Worm (Caenorhabditis elegans) whole organism, L2 larva: ENCODE results near the gene C23H5.11.

Experiments used
- C34F6.9 ChIP-seq: fragments of 150-350 bp; optimal IDR thresholded peaks from 2 replicates; lab custom pipeline; 2014; ENCODE audit warnings: missing biosample characterization, missing genetic modification characterization
- R02D3.7 ChIP-seq: fragments of 150-350 bp; optimal IDR thresholded peaks from 2 replicates; lab custom pipeline; 2014; ENCODE audit warnings: missing biosample characterization, missing genetic modification characterization
- Y55F3AM.14 ChIP-seq: fragments of 200-800 bp; sonication (Bioruptor generic); optimal IDR thresholded peaks from 2 replicates; lab custom pipeline; 2018; ENCODE audit warnings: mild to moderate bottlenecking, missing genetic modification characterization, missing compliant biosample characterization
- alr-1 ChIP-seq: fragments of 150-350 bp; optimal IDR thresholded peaks from 2 replicates; lab custom pipeline; 2014; ENCODE audit warnings: missing biosample characterization, missing genetic modification characterization
- aly-2 ChIP-seq: fragments of 150-350 bp; optimal IDR thresholded peaks from 2 replicates; lab custom pipeline; 2014; ENCODE audit warnings: missing biosample characterization, missing genetic modification characterization
- ama-1 ChIP-seq: fragments of 150-350 bp; optimal IDR thresholded peaks from 2 replicates; lab custom pipeline; 2018; ENCODE audit warnings: inconsistent platforms
- blmp-1 ChIP-seq: sonication (generic microtip); optimal IDR thresholded peaks from 2 replicates; lab custom pipeline; 2017; ENCODE audit warnings: missing genetic modification characterization, mild to moderate bottlenecking, missing compliant biosample characterization, antibody characterized with exemption, moderate library complexity; ENCODE audit not compliant: insufficient read depth
- ceh-16 ChIP-seq: fragments of 150-350 bp; optimal IDR thresholded peaks from 2 replicates; lab custom pipeline; 2014; ENCODE audit warnings: missing biosample characterization, missing genetic modification characterization
- ceh-82 ChIP-seq: fragments of 150-350 bp; optimal IDR thresholded peaks from 2 replicates; lab custom pipeline; 2014; ENCODE audit warnings: missing biosample characterization, missing genetic modification characterization
- crh-2 ChIP-seq: sonication (generic microtip); optimal IDR thresholded peaks from 2 replicates; lab custom pipeline; 2017; ENCODE audit warnings: missing biosample characterization, missing genetic modification characterization
- egl-27 ChIP-seq: sonication (generic microtip); optimal IDR thresholded peaks from 3 replicates; lab custom pipeline; 2017; ENCODE audit warnings: missing biosample characterization, missing genetic modification reagents, missing genetic modification characterization
- elt-1 ChIP-seq: fragments of 150-350 bp; optimal IDR thresholded peaks from 2 replicates; lab custom pipeline; 2014; ENCODE audit warnings: missing biosample characterization, missing genetic modification characterization
- elt-3 ChIP-seq: sonication (generic microtip); optimal IDR thresholded peaks from 2 replicates; lab custom pipeline; 2017; ENCODE audit warnings: missing biosample characterization, missing genetic modification characterization
- fos-1 ChIP-seq: fragments of 150-350 bp; optimal IDR thresholded peaks from 2 replicates; lab custom pipeline; 2014; ENCODE audit warnings: missing biosample characterization, missing genetic modification characterization
- lin-11 ChIP-seq: fragments of 150-350 bp; sonication (generic microtip); optimal IDR thresholded peaks from 2 replicates; lab custom pipeline; 2014; ENCODE audit warnings: missing biosample characterization, missing genetic modification characterization, inconsistent platforms, mixed read lengths
- lin-13 ChIP-seq: fragments of 150-350 bp; optimal IDR thresholded peaks from 2 replicates; lab custom pipeline; 2014; ENCODE audit warnings: missing biosample characterization, missing genetic modification reagents, missing genetic modification characterization
- lin-39 ChIP-seq: fragments of 150-350 bp; optimal IDR thresholded peaks from 2 replicates; lab custom pipeline; 2014; ENCODE audit warnings: missing biosample characterization, missing genetic modification reagents, missing genetic modification characterization
- lsy-2 ChIP-seq, 2 experiments: fragments of 150-350 bp in 1 of 2; sonication (generic microtip) in 1 of 2; optimal IDR thresholded peaks; 2 replicates each; lab custom pipeline; 2014 to 2017; ENCODE audit warnings: missing biosample characterization in 2 of 2, missing genetic modification characterization in 2 of 2
- mab-5 ChIP-seq: fragments of 150-350 bp; optimal IDR thresholded peaks from 2 replicates; lab custom pipeline; 2014; ENCODE audit warnings: missing biosample characterization, missing genetic modification characterization
- mbf-1 ChIP-seq: sonication (generic microtip); optimal IDR thresholded peaks from 2 replicates; lab custom pipeline; 2017; ENCODE audit warnings: missing biosample characterization, missing genetic modification characterization
- mdl-1 ChIP-seq, 2 experiments: fragments of 150-350 bp in 1 of 2; sonication (generic microtip) in 1 of 2; optimal IDR thresholded peaks; 2 replicates each; lab custom pipeline; 2017; ENCODE audit warnings: missing biosample characterization in 2 of 2, missing genetic modification characterization in 2 of 2
- nhr-129 ChIP-seq: fragments of 150-350 bp; optimal IDR thresholded peaks from 2 replicates; lab custom pipeline; 2014; ENCODE audit warnings: missing biosample characterization, missing genetic modification characterization
- nhr-21 ChIP-seq: fragments of 150-350 bp; optimal IDR thresholded peaks from 2 replicates; lab custom pipeline; 2014; ENCODE audit warnings: missing biosample characterization, missing genetic modification characterization
- nhr-23 ChIP-seq: fragments of 150-350 bp; optimal IDR thresholded peaks from 2 replicates; lab custom pipeline; 2014; ENCODE audit warnings: missing biosample characterization, missing genetic modification reagents, missing genetic modification characterization
- nhr-6 ChIP-seq: fragments of 150-350 bp; optimal IDR thresholded peaks from 2 replicates; lab custom pipeline; 2014; ENCODE audit warnings: missing biosample characterization, missing genetic modification characterization
- peb-1 ChIP-seq: fragments of 150-350 bp; optimal IDR thresholded peaks from 2 replicates; lab custom pipeline; 2014; ENCODE audit warnings: missing biosample characterization, missing genetic modification characterization
- sem-4 ChIP-seq: fragments of 150-350 bp; optimal IDR thresholded peaks from 2 replicates; lab custom pipeline; 2014; ENCODE audit warnings: missing biosample characterization, missing genetic modification reagents, missing genetic modification characterization
- skn-1 ChIP-seq: sonication (generic microtip); optimal IDR thresholded peaks from 2 replicates; lab custom pipeline; 2017; ENCODE audit warnings: missing biosample characterization, missing genetic modification characterization
- sma-9 ChIP-seq, 2 experiments: fragments of 150-350 bp in 1 of 2; sonication (generic microtip) in 1 of 2; optimal IDR thresholded peaks; 2 replicates each; lab custom pipeline; 2014 to 2016; ENCODE audit warnings: missing genetic modification characterization in 2 of 2, mild to moderate bottlenecking in 1 of 2, missing biosample characterization in 1 of 2, missing compliant biosample characterization in 1 of 2, missing genetic modification reagents in 1 of 2, moderate library complexity in 1 of 2
- snpc-4 ChIP-seq: fragments of 150-350 bp; optimal IDR thresholded peaks from 2 replicates; lab custom pipeline; 2014; ENCODE audit warnings: missing biosample characterization, missing genetic modification characterization
- unc-62 ChIP-seq: fragments of 150-350 bp; optimal IDR thresholded peaks from 2 replicates; lab custom pipeline; 2014; ENCODE audit warnings: missing biosample characterization, missing genetic modification reagents, missing genetic modification characterization
- zag-1 ChIP-seq: fragments of 150-350 bp; optimal IDR thresholded peaks from 2 replicates; lab custom pipeline; 2014; ENCODE audit warnings: missing biosample characterization, missing genetic modification characterization
- ztf-1 ChIP-seq: fragments of 200-800 bp; sonication (Bioruptor generic); conservative IDR thresholded peaks from 2 replicates; pipeline ENCODE4 v1.3.6; 2022; ENCODE audit warnings: missing genetic modification characterization, missing compliant biosample characterization
- ztf-11 ChIP-seq: sonication (generic microtip); optimal IDR thresholded peaks from 2 replicates; lab custom pipeline; 2017; ENCODE audit warnings: missing biosample characterization, missing genetic modification characterization
- ztf-4 ChIP-seq: fragments of 150-350 bp; optimal IDR thresholded peaks from 2 replicates; lab custom pipeline; 2014; ENCODE audit warnings: missing biosample characterization, missing genetic modification characterization

The C23H5.11 gene

DNA sequence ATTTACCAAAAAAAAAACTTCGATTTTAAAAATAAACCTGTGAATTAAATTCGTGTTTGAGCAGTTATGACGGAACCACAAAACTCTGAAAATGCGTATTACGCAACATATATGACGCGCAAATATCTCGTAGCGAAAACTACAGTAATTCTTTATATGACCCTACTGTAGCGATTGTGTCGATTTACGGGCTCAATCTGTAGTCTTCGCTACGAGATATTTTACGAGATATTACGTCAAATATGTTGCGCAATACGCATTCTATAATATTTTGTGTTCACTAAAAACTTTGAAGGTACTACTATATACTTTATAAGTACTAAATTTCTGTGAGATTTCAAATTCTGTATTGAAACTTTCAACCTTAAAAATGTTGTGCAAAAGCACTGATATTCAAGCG, 37.8 kb upstream of the C23H5.11 start:
- TF ChIP-seq nhr-21 (no peak), mbf-1 (tag; lab: Kevin White, UChicago) (no peak), lin-13 (GFP tag; lab: Kevin White, UChicago) (no peak), ama-1 (lab: Kevin White, UChicago) (no peak), sem-4 (no peak), nhr-129 (no peak), ceh-16 (no peak), ztf-11 (tag; lab: Kevin White, UChicago) (no peak)
- TF ChIP-seq, all 48 proteins: peak for 0

DNA sequence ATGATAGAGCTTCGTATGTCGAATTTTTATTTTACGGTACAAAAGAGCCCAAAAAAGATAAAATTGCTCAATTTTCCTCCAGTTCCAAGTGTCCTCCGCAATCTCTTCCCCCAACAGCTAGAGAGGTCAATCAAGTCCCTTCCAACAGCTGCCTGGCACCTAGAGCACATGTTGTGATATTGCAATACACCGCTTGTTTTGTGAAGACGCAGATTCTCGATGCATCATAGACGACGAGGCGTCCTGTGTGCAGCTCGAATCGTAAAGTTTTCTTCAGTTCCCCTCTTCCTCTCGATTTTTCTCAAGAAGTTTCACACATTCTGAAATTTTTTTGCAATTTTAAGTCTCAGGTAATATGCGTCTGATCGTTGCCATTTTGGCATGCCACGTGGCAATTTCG, 36.9 kb upstream of the C23H5.11 start, which contains the start of gene test-1:
Gene test-1 (plus strand): TSS at position 345 of the 400 bp plus-strand sequence.
- peak; percentile 35 for TF ChIP-seq nhr-129
- TF ChIP-seq aly-2 (tag; lab: Kevin White, UChicago) = no peak

DNA sequence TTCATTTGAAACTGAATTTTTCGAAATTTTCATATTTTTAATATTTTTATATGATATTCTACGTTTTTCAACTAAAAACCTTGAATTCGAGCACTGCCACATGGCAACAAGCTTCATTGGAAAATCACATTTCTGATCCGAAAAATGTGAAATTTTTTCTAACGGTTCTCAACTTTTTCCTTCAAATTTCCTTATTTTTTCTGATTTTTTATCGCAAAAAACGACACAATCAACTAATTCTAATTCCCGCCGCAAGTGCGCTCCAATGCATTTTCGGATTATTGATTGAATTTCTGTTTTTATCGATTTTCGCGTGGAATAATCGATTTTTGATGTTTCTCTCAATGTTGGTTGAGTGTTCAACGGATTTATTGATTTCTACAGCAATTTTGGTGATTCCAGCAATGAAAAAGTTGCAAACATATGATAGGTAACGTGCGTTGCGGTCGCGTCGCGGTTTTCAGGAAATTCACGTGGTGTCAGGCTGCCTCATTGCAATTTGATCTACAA, 33.8 kb upstream of the C23H5.11 start, which contains the start of gene C23H5.12:
Gene C23H5.12 (plus strand): TSS at position 51 of the 510 bp plus-strand sequence.
- TF ChIP-seq snpc-4 = no peak
- no peak for TF ChIP-seq R02D3.7 (tag; lab: Kevin White, UChicago)
- TF ChIP-seq crh-2 (tag; lab: Kevin White, UChicago) = no peak
- TF ChIP-seq peb-1 (tag; lab: Kevin White, UChicago) = no peak
- no peak for TF ChIP-seq blmp-1 (tag; lab: Kevin White, UChicago)
- TF ChIP-seq ceh-16 = no peak
- TF ChIP-seq aly-2 (tag; lab: Kevin White, UChicago) = no peak
- TF ChIP-seq Y55F3AM.14 (GFP tag; lab: Kevin White, UChicago) = no peak
- no peak for TF ChIP-seq elt-1
- TF ChIP-seq ceh-82 (tag; lab: Kevin White, UChicago) = no peak
- TF ChIP-seq lin-11 = no peak
- TF ChIP-seq egl-27 (tag; lab: Kevin White, UChicago) = no peak
- TF ChIP-seq C34F6.9 (tag; lab: Kevin White, UChicago) = no peak
- no peak for TF ChIP-seq nhr-23 (tag; lab: Kevin White, UChicago)
- no peak for TF ChIP-seq mab-5 (tag; lab: Kevin White, UChicago)
- TF ChIP-seq nhr-129 = no peak
- TF ChIP-seq sem-4 = no peak
- TF ChIP-seq skn-1 (tag; lab: Kevin White, UChicago) = no peak
- no peak for TF ChIP-seq lin-39 (tag; lab: Kevin White, UChicago)
- TF ChIP-seq lsy-2 (tag; optimal IDR thresholded peaks at IDR 0.05; lab: Kevin White, UChicago) = no peak

DNA sequence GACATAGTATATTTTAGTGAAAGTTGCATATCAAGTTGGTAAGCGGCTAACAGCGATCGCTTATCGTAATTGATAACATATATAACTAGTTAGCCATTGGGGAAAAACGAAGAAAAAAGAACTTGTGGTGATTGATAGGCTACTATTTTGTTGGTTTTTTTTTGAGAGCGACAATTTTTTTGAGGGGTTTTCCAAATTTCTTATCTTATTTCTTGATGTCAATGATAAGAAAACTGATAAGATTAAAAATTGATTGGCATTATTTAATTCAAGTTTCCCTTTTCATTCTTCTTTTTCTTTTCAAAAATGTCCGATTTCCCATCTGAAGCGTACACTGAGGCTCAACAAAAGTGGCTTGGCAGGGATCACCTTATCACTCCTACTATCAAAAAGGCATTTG, 31.0 kb upstream of the C23H5.11 start, which contains the start of gene prmt-6:
Gene prmt-6 (plus strand): TSS at position 252 of the 400 bp plus-strand sequence.
- no peak for TF ChIP-seq nhr-6 (tag; lab: Kevin White, UChicago)
- TF ChIP-seq mbf-1 (tag; lab: Kevin White, UChicago) = no peak
- TF ChIP-seq fos-1 = peak; percentile 11

DNA sequence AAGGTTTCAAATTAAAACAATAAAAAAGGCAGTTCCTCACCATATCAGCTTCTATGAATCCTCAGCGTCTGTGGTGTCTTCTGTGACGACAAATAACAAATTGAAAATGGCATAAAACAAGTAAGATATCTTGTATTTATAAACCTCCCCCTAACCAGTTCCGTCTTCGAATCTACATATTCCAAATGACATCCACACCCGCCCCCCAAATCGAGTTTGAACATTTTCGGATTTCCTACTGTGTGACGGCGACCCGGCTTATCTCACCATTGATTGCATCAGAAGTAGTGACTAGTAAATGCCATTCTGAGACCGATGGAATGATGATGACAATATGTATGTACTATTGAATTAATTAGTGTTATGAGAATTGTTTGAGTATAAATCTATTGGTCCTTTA, 29.1 kb upstream of the C23H5.11 start, which contains the start of gene grl-20:
Gene grl-20 (minus strand): TSS at position 101 of the 400 bp plus-strand sequence.
- TF ChIP-seq ceh-82 (tag; lab: Kevin White, UChicago) (no peak), ceh-16 (no peak), ama-1 (lab: Kevin White, UChicago) (no peak)

DNA sequence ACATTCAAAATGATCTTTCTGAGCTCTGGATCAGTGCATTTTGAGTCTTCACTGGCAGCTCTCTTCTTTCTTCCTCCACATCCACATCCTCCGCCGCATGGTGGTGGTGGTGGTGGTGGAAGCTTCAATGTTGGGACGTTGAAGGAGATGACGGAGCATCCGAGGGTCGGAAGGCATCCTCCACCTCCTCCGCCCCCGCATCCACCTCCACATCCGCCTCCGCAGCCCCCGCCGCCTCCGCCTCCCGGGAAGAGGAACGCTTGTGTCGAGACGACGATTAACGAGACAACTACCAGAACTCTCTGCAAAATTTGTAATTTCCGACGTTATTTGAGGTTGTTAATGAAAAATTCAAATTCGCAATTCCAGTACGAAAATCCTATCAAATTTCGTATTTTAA, 27.7 kb upstream of the C23H5.11 start:
- no peak for TF ChIP-seq elt-3 (tag; lab: Kevin White, UChicago)
- no peak for TF ChIP-seq lin-13 (GFP tag; lab: Kevin White, UChicago)
- TF ChIP-seq unc-62 = no peak
- no peak for TF ChIP-seq lsy-2 (tag; optimal IDR thresholded peaks at IDR 0.05; lab: Kevin White, UChicago)
- TF ChIP-seq mbf-1 (tag; lab: Kevin White, UChicago) = no peak
- no peak for TF ChIP-seq elt-1
- no peak for TF ChIP-seq sma-9 (GFP tag; optimal IDR thresholded peaks at IDR 0.05; lab: Kevin White, UChicago)
- TF ChIP-seq sma-9 (tag; optimal IDR thresholded peaks at IDR 0.05; lab: Kevin White, UChicago) = no peak
- TF ChIP-seq ztf-11 (tag; lab: Kevin White, UChicago) = no peak
- no peak for TF ChIP-seq ztf-1 (GFP tag; lab: Robert Waterston, UW)
- no peak for TF ChIP-seq mdl-1 (tag; optimal IDR thresholded peaks at IDR 0.05; lab: Kevin White, UChicago)
- TF ChIP-seq nhr-6 (tag; lab: Kevin White, UChicago) = no peak
- TF ChIP-seq alr-1 = no peak
- TF ChIP-seq ztf-4 (tag; lab: Kevin White, UChicago) = no peak
- TF ChIP-seq ceh-16 = no peak
- TF ChIP-seq skn-1 (tag; lab: Kevin White, UChicago) = no peak
- TF ChIP-seq zag-1 = no peak
